Worm (Caenorhabditis elegans) whole organism, L1 larva: ENCODE measurements around the gene ztf-18.
A peak's percentile ranks its signal among the peaks of the same experiment; 100 is the strongest.

Source experiments
- C04F5.9 ChIP-seq: sonication (generic microtip); optimal IDR thresholded peaks from 2 replicates; lab custom pipeline; 2016; ENCODE audit warnings: missing genetic modification characterization, missing compliant biosample characterization
- blmp-1 ChIP-seq: fragments of 150-350 bp; optimal IDR thresholded peaks from 2 replicates; lab custom pipeline; 2014; ENCODE audit warnings: missing biosample characterization, missing genetic modification characterization
- ceh-63 ChIP-seq: fragments of 200-800 bp; sonication (Bioruptor generic); optimal IDR thresholded peaks from 2 replicates; lab custom pipeline; 2018; ENCODE audit warnings: mild to moderate bottlenecking, missing genetic modification characterization, missing compliant biosample characterization
- ceh-82 ChIP-seq, 3 experiments: fragments of 150-350 bp in 1 of 3; sonication (generic microtip) in 2 of 3; optimal IDR thresholded peaks; 2 replicates each; lab custom pipeline; 2014 to 2017; ENCODE audit warnings: missing biosample characterization in 3 of 3, missing genetic modification characterization in 3 of 3
- egl-13 ChIP-seq: sonication (generic microtip); optimal IDR thresholded peaks from 2 replicates; lab custom pipeline; 2016; ENCODE audit warnings: missing genotype, missing genetic modification reagents, missing genetic modification characterization, missing compliant biosample characterization
- egl-27 ChIP-seq, 2 experiments: fragments of 150-350 bp in 1 of 2; sonication (generic microtip); optimal IDR thresholded peaks; 3 replicates each; lab custom pipeline; 2017 to 2018; ENCODE audit warnings: missing biosample characterization in 2 of 2, missing genetic modification characterization in 2 of 2, missing genetic modification reagents in 2 of 2
- elt-2 ChIP-seq: sonication (generic microtip); optimal IDR thresholded peaks from 2 replicates; lab custom pipeline; 2016; ENCODE audit warnings: missing genetic modification characterization, mild to moderate bottlenecking, inconsistent platforms, missing compliant biosample characterization, missing genetic modification reagents
- elt-3 ChIP-seq, 6 experiments: fragments of 150-350 bp in 1 of 6; sonication (generic microtip); optimal IDR thresholded peaks; 2 replicates each; lab custom pipeline; 2017 to 2018; ENCODE audit warnings: missing biosample characterization in 6 of 6, missing genetic modification characterization in 6 of 6, inconsistent platforms in 1 of 6
- fkh-10 ChIP-seq: sonication (generic microtip); optimal IDR thresholded peaks from 2 replicates; lab custom pipeline; 2017; ENCODE audit warnings: missing biosample characterization, missing genetic modification reagents, missing genetic modification characterization
- fos-1 ChIP-seq: fragments of 150-350 bp; optimal IDR thresholded peaks from 2 replicates; lab custom pipeline; 2014; ENCODE audit warnings: missing biosample characterization, missing genetic modification characterization
- grh-1 ChIP-seq: fragments of 200-800 bp; sonication (Bioruptor generic); IDR thresholded peaks from 2 replicates; pipeline ENCODE4 v1.3.6; 2022; ENCODE audit warnings: missing genetic modification reagents, missing genetic modification characterization, missing compliant biosample characterization
- hlh-4 ChIP-seq: sonication (generic microtip); optimal IDR thresholded peaks from 2 replicates; lab custom pipeline; 2016; ENCODE audit warnings: mild to moderate bottlenecking, missing genetic modification characterization, missing compliant biosample characterization
- irx-1 ChIP-seq: sonication (generic microtip); optimal IDR thresholded peaks from 2 replicates; lab custom pipeline; 2016; ENCODE audit warnings: missing genetic modification characterization, missing compliant biosample characterization
- isw-1 ChIP-seq: fragments of 200-800 bp; sonication (Bioruptor generic); IDR thresholded peaks from 2 replicates; pipeline ENCODE4 v1.3.6; 2022; ENCODE audit warnings: missing genetic modification characterization, missing compliant biosample characterization
- jun-1 ChIP-seq: fragments of 150-350 bp; optimal IDR thresholded peaks from 2 replicates; lab custom pipeline; 2014; ENCODE audit warnings: missing biosample characterization, missing genetic modification reagents, missing genetic modification characterization
- lin-13 ChIP-seq: fragments of 150-350 bp; optimal IDR thresholded peaks from 2 replicates; lab custom pipeline; 2014; ENCODE audit warnings: missing biosample characterization, missing genetic modification reagents, missing genetic modification characterization
- lin-15B ChIP-seq: fragments of 150-350 bp; sonication (generic microtip); optimal IDR thresholded peaks from 3 replicates; lab custom pipeline; 2014; ENCODE audit warnings: missing biosample characterization, missing genetic modification characterization
- lin-39 ChIP-seq: fragments of 150-350 bp; optimal IDR thresholded peaks from 2 replicates; lab custom pipeline; 2014; ENCODE audit warnings: missing biosample characterization, missing genetic modification reagents, missing genetic modification characterization
- lir-3 ChIP-seq: sonication (generic microtip); optimal IDR thresholded peaks from 2 replicates; lab custom pipeline; 2016; ENCODE audit warnings: mild to moderate bottlenecking, missing genetic modification characterization, moderate library complexity, missing compliant biosample characterization; ENCODE audit not compliant: poor library complexity
- mab-9 ChIP-seq: fragments of 200-800 bp; sonication (Bioruptor generic); IDR thresholded peaks from 2 replicates; pipeline ENCODE4 v1.3.6; 2022; ENCODE audit warnings: missing genetic modification reagents, missing genetic modification characterization, missing compliant biosample characterization
- mep-1 ChIP-seq: fragments of 150-350 bp; optimal IDR thresholded peaks from 2 replicates; lab custom pipeline; 2014; ENCODE audit warnings: missing biosample characterization, missing genetic modification characterization
- nhr-12 ChIP-seq: sonication (generic microtip); optimal IDR thresholded peaks from 2 replicates; lab custom pipeline; 2017; ENCODE audit warnings: missing biosample characterization, missing genetic modification characterization
- nhr-19 ChIP-seq: fragments of 200-800 bp; sonication (Bioruptor generic); conservative IDR thresholded peaks from 2 replicates; pipeline ENCODE4 v1.3.6; 2022; ENCODE audit warnings: missing genetic modification characterization, missing compliant biosample characterization
- nhr-20 ChIP-seq: sonication (generic microtip); optimal IDR thresholded peaks from 2 replicates; lab custom pipeline; 2016; ENCODE audit warnings: mild to moderate bottlenecking, missing genetic modification characterization, missing compliant biosample characterization
- nhr-76 ChIP-seq: sonication (generic microtip); optimal IDR thresholded peaks from 2 replicates; lab custom pipeline; 2017; ENCODE audit warnings: missing biosample characterization, missing genetic modification characterization
- nhr-77 ChIP-seq: fragments of 150-350 bp; optimal IDR thresholded peaks from 2 replicates; lab custom pipeline; 2014; ENCODE audit warnings: missing biosample characterization, missing genetic modification characterization
- nhr-85 ChIP-seq: sonication (generic microtip); peaks from one replicate; lab custom pipeline; 2016; ENCODE audit warnings: missing genetic modification characterization, inconsistent platforms, missing compliant biosample characterization
- nhr-90 ChIP-seq: sonication (generic microtip); optimal IDR thresholded peaks from 2 replicates; lab custom pipeline; 2016; ENCODE audit warnings: mild to moderate bottlenecking, missing genetic modification characterization, missing compliant biosample characterization; ENCODE audit not compliant: poor library complexity
- pag-3 ChIP-seq: sonication (generic microtip); optimal IDR thresholded peaks from 2 replicates; lab custom pipeline; 2017; ENCODE audit warnings: missing genetic modification characterization, mild to moderate bottlenecking, missing compliant biosample characterization, antibody characterized with exemption, borderline replicate concordance; ENCODE audit not compliant: insufficient read depth
- pax-3 ChIP-seq: fragments of 200-800 bp; sonication (Bioruptor generic); optimal IDR thresholded peaks from 2 replicates; lab custom pipeline; 2018; ENCODE audit warnings: mild to moderate bottlenecking, missing genetic modification characterization, moderate library complexity, missing compliant biosample characterization
- pqm-1 ChIP-seq: sonication (generic microtip); optimal IDR thresholded peaks from 3 replicates; lab custom pipeline; 2017; ENCODE audit warnings: missing biosample characterization, missing genetic modification characterization
- skn-1 ChIP-seq: fragments of 150-350 bp; optimal IDR thresholded peaks from 2 replicates; lab custom pipeline; 2014; ENCODE audit warnings: missing biosample characterization, missing genetic modification characterization
- swsn-7 ChIP-seq: sonication (generic microtip); optimal IDR thresholded peaks from 2 replicates; lab custom pipeline; 2016; ENCODE audit warnings: missing genetic modification characterization, missing compliant biosample characterization
- tlp-1 ChIP-seq: fragments of 150-350 bp; optimal IDR thresholded peaks from 2 replicates; lab custom pipeline; 2014; ENCODE audit warnings: missing biosample characterization, missing genetic modification characterization
- unc-62 ChIP-seq: fragments of 150-350 bp; optimal IDR thresholded peaks from 2 replicates; lab custom pipeline; 2014; ENCODE audit warnings: missing biosample characterization, missing genetic modification reagents, missing genetic modification characterization
- unc-86 ChIP-seq: sonication (generic microtip); optimal IDR thresholded peaks from 2 replicates; lab custom pipeline; 2016; ENCODE audit warnings: missing genetic modification characterization, missing compliant biosample characterization
- unc-98 ChIP-seq: fragments of 200-800 bp; sonication (Bioruptor generic); IDR thresholded peaks from 2 replicates; pipeline ENCODE4 v1.3.6; 2022; ENCODE audit warnings: missing genetic modification characterization, missing compliant biosample characterization
- xbp-1 ChIP-seq: sonication (generic microtip); optimal IDR thresholded peaks from 2 replicates; lab custom pipeline; 2016; ENCODE audit warnings: missing genetic modification characterization, missing compliant biosample characterization
- zip-4 ChIP-seq: fragments of 200-800 bp; sonication (Bioruptor generic); optimal IDR thresholded peaks from 2 replicates; lab custom pipeline; 2018; ENCODE audit warnings: mild to moderate bottlenecking, missing genetic modification characterization, moderate library complexity, missing compliant biosample characterization
- ztf-11 ChIP-seq, 2 experiments: sonication (generic microtip); optimal IDR thresholded peaks; 2 replicates each; lab custom pipeline; 2016 to 2017; ENCODE audit warnings: missing genetic modification characterization in 2 of 2, missing biosample characterization in 1 of 2, missing compliant biosample characterization in 1 of 2
- ztf-4 ChIP-seq: fragments of 150-350 bp; optimal IDR thresholded peaks from 2 replicates; lab custom pipeline; 2014; ENCODE audit warnings: missing biosample characterization, missing genetic modification characterization

Gene ztf-18

DNA sequence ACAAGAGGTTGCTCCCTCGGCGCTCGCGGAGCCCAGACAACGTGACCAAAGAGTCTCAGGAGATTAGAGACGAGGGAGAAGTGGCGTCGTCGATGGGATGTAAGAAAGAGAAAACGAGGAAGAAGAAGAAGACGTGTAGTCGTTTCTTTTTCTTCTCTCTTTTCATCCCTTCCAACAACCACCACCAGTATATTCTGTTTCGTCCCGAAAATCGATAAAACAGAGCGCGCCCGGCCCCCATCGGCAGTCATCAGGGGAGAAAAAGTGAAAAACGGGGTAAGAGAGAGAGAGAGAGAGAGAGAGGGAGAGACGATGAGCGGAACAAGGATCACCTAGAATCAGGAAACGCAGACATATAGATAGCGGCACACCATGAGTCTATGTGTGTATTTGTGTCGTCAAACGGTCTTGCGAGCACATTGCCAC lies 7.6 kb downstream of the ztf-18 start (continued):
- peak; percentile 48; the same call in 1 of the 2 replicates for TF ChIP-seq mab-9
- peak; percentile 2 for TF ChIP-seq ceh-63 (GFP tag; lab: Kevin White, UChicago)
- peak; percentile 84 for TF ChIP-seq nhr-85 (tag; lab: Kevin White, UChicago)
- TF ChIP-seq lir-3, result peak; percentile 40
- no peak for TF ChIP-seq nhr-12 (tag; lab: Kevin White, UChicago)
- TF ChIP-seq unc-86 (tag; lab: Kevin White, UChicago), result peak; percentile 87
- no peak for TF ChIP-seq pag-3 (tag; lab: Kevin White, UChicago)
- TF ChIP-seq fos-1 (tag; lab: Kevin White, UChicago), result peak; percentile 26
- TF ChIP-seq nhr-20, result peak; percentile 73
- TF ChIP-seq nhr-77 (tag; lab: Kevin White, UChicago), result peak; percentile 40
- TF ChIP-seq pqm-1 (tag; lab: Kevin White, UChicago), result no peak
- TF ChIP-seq egl-13 (tag; lab: Kevin White, UChicago), result peak; percentile 79
- TF ChIP-seq C04F5.9 (tag; lab: Kevin White, UChicago), result no peak
- TF ChIP-seq ztf-11 (tag; optimal IDR thresholded peaks at IDR 0.05; lab: Kevin White, UChicago), result peak in 1 of 2 experiments; percentile 60
- no peak for TF ChIP-seq ztf-4 (tag; lab: Kevin White, UChicago)
- no peak for TF ChIP-seq hlh-4
- peak in 2 of 6 experiments; percentile 14 to 52 for TF ChIP-seq elt-3 (tag; optimal IDR thresholded peaks at IDR 0.05; lab: Kevin White, UChicago)
- peak; percentile 57 for TF ChIP-seq nhr-19
- no peak for TF ChIP-seq nhr-76
- TF ChIP-seq egl-27 (tag; optimal IDR thresholded peaks at IDR 0.05; lab: Kevin White, UChicago), result no peak
- no peak for TF ChIP-seq zip-4 (GFP tag; lab: Kevin White, UChicago)
- TF ChIP-seq irx-1 (tag; lab: Kevin White, UChicago), result peak; percentile 37
- no peak for TF ChIP-seq grh-1
- peak; percentile 59 for TF ChIP-seq mep-1 (tag; lab: Kevin White, UChicago)
- TF ChIP-seq ceh-82 (tag; optimal IDR thresholded peaks at IDR 0.05; lab: Kevin White, UChicago), result peak; percentile 38 to 65 (median 62)
- TF ChIP-seq xbp-1, result peak; percentile 65
- TF ChIP-seq tlp-1, result no peak
- TF ChIP-seq unc-62 (GFP tag; lab: Kevin White, UChicago), result no peak
- peak; percentile 86 for TF ChIP-seq swsn-7 (tag; lab: Kevin White, UChicago)
- peak; percentile 56 for TF ChIP-seq skn-1
- TF ChIP-seq elt-2 (tag; lab: Kevin White, UChicago), result no peak
- peak; percentile 27 for TF ChIP-seq pax-3 (tag; lab: Kevin White, UChicago)
- TF ChIP-seq jun-1 (tag; lab: Kevin White, UChicago), result peak; percentile 77
- no peak for TF ChIP-seq lin-39 (tag; lab: Kevin White, UChicago)
- peak; percentile 58 for TF ChIP-seq isw-1 (GFP tag; lab: Robert Waterston, UW)
- TF ChIP-seq lin-15B (tag; lab: Kevin White, UChicago), result peak; percentile 26
- no peak for TF ChIP-seq unc-98
- peak; percentile 90 for TF ChIP-seq fkh-10 (GFP tag; lab: Kevin White, UChicago)
- TF ChIP-seq lin-13 (GFP tag; lab: Kevin White, UChicago), result no peak
- TF ChIP-seq blmp-1 (tag; lab: Kevin White, UChicago), result peak; percentile 97

DNA sequence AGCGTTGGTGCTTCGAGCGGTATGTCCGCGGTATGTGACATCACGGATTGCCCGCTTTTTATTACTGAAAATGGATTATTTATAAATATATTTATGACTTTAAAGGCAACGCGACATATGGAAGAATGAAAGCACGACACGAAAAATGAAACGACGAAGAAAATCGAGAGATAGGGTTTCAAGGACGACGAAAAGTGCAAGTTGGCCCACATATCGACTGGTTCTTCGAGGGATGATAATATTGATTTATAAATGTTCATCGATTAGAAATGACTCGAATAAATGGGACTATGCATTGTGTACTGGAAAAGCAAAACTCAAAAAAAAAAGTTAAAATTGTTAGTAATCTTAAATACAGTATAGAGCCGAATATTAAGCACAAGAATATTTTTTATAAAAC lies 8.8 kb downstream of the ztf-18 start, which contains the start of gene zer-1:
Gene zer-1, minus strand, starts transcription at position 68 of the 400 bp plus-strand sequence.
- TF ChIP-seq blmp-1 (tag; lab: Kevin White, UChicago), result peak; percentile 98
- TF ChIP-seq unc-62 (GFP tag; lab: Kevin White, UChicago), result no peak
- TF ChIP-seq nhr-90 (tag; lab: Kevin White, UChicago), result no peak
- TF ChIP-seq nhr-85 (tag; lab: Kevin White, UChicago), result peak; percentile 8
- TF ChIP-seq elt-3 (tag; optimal IDR thresholded peaks at IDR 0.05; lab: Kevin White, UChicago), result peak in 1 of 6 experiments; percentile 5
